Worm (Caenorhabditis elegans): ENCODE measurements around the gene emb-8.

ce11 chrIII:5165211-5165610, 34.3 kb downstream of the emb-8 start, which contains the start of gene T10F2.2:
- TF ChIP-seq nhr-77 (tag; optimal IDR thresholded peaks at IDR 0.05) (no peak), eor-1 (tag; optimal IDR thresholded peaks at IDR 0.05) (no peak), zag-1 (tag; optimal IDR thresholded peaks at IDR 0.05) (no peak), unc-62 (GFP tag; optimal IDR thresholded peaks at IDR 0.05) (no peak), pha-4 (tag; optimal IDR thresholded peaks at IDR 0.05) (no peak), nhr-28 (tag; optimal IDR thresholded peaks at IDR 0.05) (no peak), ceh-9 (tag; optimal IDR thresholded peaks at IDR 0.05) (no peak), nhr-23 (tag; optimal IDR thresholded peaks at IDR 0.05) (no peak), snpc-4 (tag; optimal IDR thresholded peaks at IDR 0.05) (no peak), nhr-25 (tag; optimal IDR thresholded peaks at IDR 0.05) (no peak), elt-3 (tag; optimal IDR thresholded peaks at IDR 0.05) (no peak), fos-1 (tag; optimal IDR thresholded peaks at IDR 0.05) (no peak), lin-39 (tag; optimal IDR thresholded peaks at IDR 0.05) (no peak), unc-39 (tag; optimal IDR thresholded peaks at IDR 0.05) (no peak)

Data from whole organism, L3 larva.